Worm (Caenorhabditis elegans) whole organism, young adult: ENCODE data around the gene srd-49.

ENCODE experiments used
- dpl-1 ChIP-seq: fragments of 150-350 bp; optimal IDR thresholded peaks from 2 replicates; lab custom pipeline; 2014; ENCODE audit warnings: missing biosample characterization, missing genetic modification reagents, missing genetic modification characterization
- egl-44 ChIP-seq: fragments of 200-800 bp; sonication (Bioruptor generic); IDR thresholded peaks from 2 replicates; pipeline ENCODE4 v1.3.6; 2022; ENCODE audit warnings: missing genetic modification reagents, missing genetic modification characterization, missing compliant biosample characterization
- snpc-4 ChIP-seq, 5 experiments: fragments of 150-350 bp in 1 of 5; sonication (generic microtip) in 4 of 5; optimal IDR thresholded peaks; 2 replicates each; lab custom pipeline; 2014 to 2018; ENCODE audit warnings: missing genetic modification characterization in 5 of 5, missing biosample characterization in 3 of 5, antibody characterized with exemption in 2 of 5, mild to moderate bottlenecking in 2 of 5, missing compliant biosample characterization in 2 of 5, missing genotype in 2 of 5, moderate library complexity in 2 of 5, missing genetic modification reagents in 1 of 5

DNA sequence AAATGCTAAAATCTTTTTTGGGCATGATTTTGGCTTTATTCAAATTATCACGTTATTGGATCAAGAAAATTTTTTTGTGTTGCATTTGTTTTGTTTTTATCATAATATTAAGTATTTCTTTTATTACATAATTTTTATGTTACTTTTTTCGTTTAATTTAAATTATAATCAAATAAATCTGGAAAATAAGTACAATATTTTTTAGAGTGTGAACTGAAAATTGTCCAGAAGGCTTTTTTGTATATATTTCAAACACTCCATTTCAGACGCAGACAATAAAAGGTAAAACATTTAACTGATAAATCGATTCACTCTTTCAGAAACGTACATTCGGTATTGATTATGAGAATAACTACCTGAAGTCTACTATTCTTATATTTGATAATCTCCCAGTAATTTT is 12.8 kb downstream of the srd-49 start, which contains the start of gene C08B6.11:
- TF ChIP-seq egl-44 (GFP tag; lab: Robert Waterston, UW) (no peak), dpl-1 (GFP tag; lab: Kevin White, UChicago) (no peak), snpc-4 (GFP tag; optimal IDR thresholded peaks at IDR 0.05; lab: Kevin White, UChicago) (no peak), snpc-4 (tag; optimal IDR thresholded peaks at IDR 0.05; lab: Kevin White, UChicago) (no peak)
